Worm (Caenorhabditis elegans): ENCODE results near the gene F26D11.2.

Gene F26D11.2

ce11 chrV:8005000-8005399 is 45.9 kb downstream of the F26D11.2 start, which contains the start of gene Y97E10AR.8:
Y97E10AR.8 (plus strand) TSS chrV:8005300.
- no peak for TF ChIP-seq blmp-1 (tag; optimal IDR thresholded peaks at IDR 0.05; ENCODE audit: insufficient read depth)
- no peak for TF ChIP-seq snpc-4 (tag; optimal IDR thresholded peaks at IDR 0.05)
- TF ChIP-seq skn-1 (tag; optimal IDR thresholded peaks at IDR 0.05): no peak

- TF ChIP-seq sem-4 (tag; optimal IDR thresholded peaks at IDR 0.05): no peak
- TF ChIP-seq C34F6.9 (tag; optimal IDR thresholded peaks at IDR 0.05): peak; percentile 53
These were observed 48.6 kb downstream of the F26D11.2 start, which contains the start of gene Y97E10AR.3 for ce11 chrV:8007460-8008292. Y97E10AR.3 (minus strand) TSS chrV:8007510.

DNA sequence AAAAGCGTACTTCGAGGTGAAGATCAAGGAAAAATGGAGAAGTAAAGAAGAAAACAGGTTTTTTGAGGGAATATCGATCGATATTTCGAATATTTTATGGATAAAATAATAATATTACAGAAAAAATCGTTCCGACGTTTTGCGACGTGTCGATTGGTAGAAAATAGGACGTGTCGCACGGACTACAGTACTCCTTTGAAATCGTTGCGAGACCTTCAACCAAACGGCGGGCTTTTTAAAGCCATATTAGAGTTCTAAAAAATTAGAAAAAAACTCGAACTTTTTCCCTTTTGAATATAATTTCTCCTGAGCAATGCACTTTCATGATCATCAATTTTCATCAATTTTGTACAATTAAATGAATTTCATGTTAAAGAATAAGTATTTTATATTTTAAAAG is 51.0 kb downstream of the F26D11.2 start, which contains the start of gene Y97E10AR.4:
Gene Y97E10AR.4 (minus strand): TSS at position 131 of the 400 bp plus-strand sequence.
- TF ChIP-seq aly-2 (tag; optimal IDR thresholded peaks at IDR 0.05) (no peak), peb-1 (tag; optimal IDR thresholded peaks at IDR 0.05) (no peak), alr-1 (tag; optimal IDR thresholded peaks at IDR 0.05) (no peak), nhr-21 (tag; optimal IDR thresholded peaks at IDR 0.05) (no peak), lin-11 (tag; optimal IDR thresholded peaks at IDR 0.05) (no peak), skn-1 (tag; optimal IDR thresholded peaks at IDR 0.05) (no peak), sem-4 (tag; optimal IDR thresholded peaks at IDR 0.05) (no peak), ztf-11 (tag; optimal IDR thresholded peaks at IDR 0.05) (no peak), F13H6.1 (tag; optimal IDR thresholded peaks at IDR 0.05) (no peak), fos-1 (tag; optimal IDR thresholded peaks at IDR 0.05) (no peak), nhr-25 (tag; optimal IDR thresholded peaks at IDR 0.05) (no peak), nhr-10 (tag; optimal IDR thresholded peaks at IDR 0.05) (no peak), nhr-77 (tag; optimal IDR thresholded peaks at IDR 0.05) (no peak), nhr-23 (tag; optimal IDR thresholded peaks at IDR 0.05) (no peak), nhr-6 (tag; optimal IDR thresholded peaks at IDR 0.05) (no peak), nhr-129 (tag; optimal IDR thresholded peaks at IDR 0.05) (no peak), ztf-1 (GFP tag; conservative IDR thresholded peaks at IDR 0.05) (no peak)
